Comparison of ENCODE assay signal across 5 fruit fly cellular contexts in the genomic region with DNA sequence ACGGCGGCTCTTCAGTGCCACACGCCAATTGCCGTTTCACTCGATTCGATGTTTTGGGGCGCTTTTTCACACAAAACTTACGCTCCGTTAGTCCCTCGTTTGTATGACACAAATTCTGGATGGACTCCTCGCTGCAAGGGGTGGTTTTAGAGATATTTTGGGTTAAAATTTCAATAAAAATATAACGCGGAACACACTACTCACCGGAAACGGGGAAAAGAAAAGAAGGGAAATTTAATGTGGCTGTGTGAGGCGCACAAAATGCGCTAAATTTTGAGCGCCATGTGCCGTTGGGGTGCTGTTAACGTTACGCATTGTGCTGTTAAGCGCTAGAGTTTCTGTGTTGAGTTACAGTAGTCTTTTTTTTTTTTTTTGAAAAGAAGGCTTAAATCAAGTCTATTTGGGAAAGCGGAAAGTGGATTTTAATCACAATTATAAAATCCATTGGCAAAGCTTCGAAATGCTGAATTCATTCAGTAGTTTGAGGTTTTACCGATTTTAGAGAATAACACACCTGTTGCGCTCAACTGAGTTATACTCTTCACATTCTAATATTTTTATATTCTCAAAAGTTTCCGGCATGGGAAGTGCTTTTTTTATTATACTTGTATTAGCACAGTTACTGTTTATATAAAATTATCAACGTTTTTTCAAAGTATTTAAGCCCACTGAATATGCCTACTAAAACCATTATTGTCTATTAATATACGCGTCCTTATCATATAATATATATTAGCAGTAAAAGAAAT.
A peak's percentile ranks its signal among the peaks of the same experiment; 100 is the strongest.
TF ChIP-seq lines count a peak whose summit lies in the region.

TSS of gene RpL9 (minus strand) at position 265 of the 749 bp plus-strand sequence.

- peak; percentile 47 for TF ChIP-seq CTCF in whole organism, embryonic (GFP tag; optimal IDR thresholded peaks at IDR 0.05; lab: Kevin White, UChicago)

TF ChIP-seq in whole organism, adult, 20 proteins besides CTCF, POLR2A, EP300 and RAD21 (continues in another document):
- TF ChIP-seq CG12768 (GFP tag; optimal IDR thresholded peaks at IDR 0.05; lab: Kevin White, UChicago), result peak; percentile 73
- TF ChIP-seq Crg-1 (GFP tag; optimal IDR thresholded peaks at IDR 0.05; lab: Kevin White, UChicago), result peak; percentile 43
- TF ChIP-seq toe (GFP tag; optimal IDR thresholded peaks at IDR 0.05; lab: Kevin White, UChicago), result peak; percentile 53
- peak; percentile 64 for TF ChIP-seq CG1620 (GFP tag; optimal IDR thresholded peaks at IDR 0.05; lab: Kevin White, UChicago)
- peak; percentile 85 for TF ChIP-seq bab1 (GFP tag; optimal IDR thresholded peaks at IDR 0.05; lab: Kevin White, UChicago)
- peak; percentile 81 for TF ChIP-seq CG11617 (GFP tag; optimal IDR thresholded peaks at IDR 0.05; lab: Kevin White, UChicago)
- TF ChIP-seq cic (GFP tag; optimal IDR thresholded peaks at IDR 0.05; lab: Kevin White, UChicago), result no peak
- TF ChIP-seq Mnt (GFP tag; optimal IDR thresholded peaks at IDR 0.05; lab: Kevin White, UChicago), result peak; percentile 87
- TF ChIP-seq CG14711 (tag; optimal IDR thresholded peaks at IDR 0.05; lab: Kevin White, UChicago), result peak; percentile 52
- TF ChIP-seq CG7101 (tag; optimal IDR thresholded peaks at IDR 0.05; lab: Kevin White, UChicago), result peak; percentile 79
- TF ChIP-seq CG33017 (tag; optimal IDR thresholded peaks at IDR 0.05; lab: Kevin White, UChicago), result peak; percentile 78
- TF ChIP-seq ovo (GFP tag; optimal IDR thresholded peaks at IDR 0.05; lab: Kevin White, UChicago), result peak; percentile 45
- TF ChIP-seq tj (GFP tag; optimal IDR thresholded peaks at IDR 0.05; lab: Kevin White, UChicago), result peak; percentile 52
- peak; percentile 49 for TF ChIP-seq Hr96 (GFP tag; optimal IDR thresholded peaks at IDR 0.05; lab: Kevin White, UChicago)
- peak; percentile 53 for TF ChIP-seq pad (GFP tag; optimal IDR thresholded peaks at IDR 0.05; lab: Kevin White, UChicago)
- peak; percentile 72 for TF ChIP-seq CG7045 (GFP tag; optimal IDR thresholded peaks at IDR 0.05; lab: Kevin White, UChicago)

TF ChIP-seq in whole organism, embryonic, 481 proteins besides CTCF, POLR2A, EP300 and RAD21 (continues in another document):
- TF ChIP-seq Ptx1 (GFP tag; IDR thresholded peaks at IDR 0.05; lab: Robert Waterston, UW) (no peak), ranshi (GFP tag; IDR thresholded peaks at IDR 0.05; lab: Robert Waterston, UW) (no peak; the same call in 1 of the 2 replicates), CG6175 (GFP tag; IDR thresholded peaks at IDR 0.05; lab: Robert Waterston, UW) (no peak), CG17568 (GFP tag; optimal IDR thresholded peaks at IDR 0.05; lab: Kevin White, UChicago) (peak; percentile 93), Scr (GFP tag; IDR thresholded peaks at IDR 0.05; lab: Robert Waterston, UW; ENCODE audit: partially characterized antibody) (no peak), Ravus (GFP tag; IDR thresholded peaks at IDR 0.05; lab: Robert Waterston, UW) (no peak), Hr3 (GFP tag; optimal IDR thresholded peaks at IDR 0.05; lab: Kevin White, UChicago) (no peak), CG13123 (GFP tag; optimal IDR thresholded peaks at IDR 0.05; lab: Kevin White, UChicago) (no peak), CG18764 (GFP tag; optimal IDR thresholded peaks at IDR 0.05; lab: Kevin White, UChicago) (peak; percentile 34), CG12236 (GFP tag; optimal IDR thresholded peaks at IDR 0.05; lab: Kevin White, UChicago) (peak; percentile 37), TFAM (GFP tag; optimal IDR thresholded peaks at IDR 0.05; lab: Kevin White, UChicago) (no peak), CG17912 (GFP tag; optimal IDR thresholded peaks at IDR 0.05; lab: Kevin White, UChicago) (peak; percentile 91), sens-2 (GFP tag; IDR thresholded peaks at IDR 0.05; lab: Robert Waterston, UW) (peak; percentile 84), CG11560 (tag; IDR thresholded peaks at IDR 0.05; lab: Robert Waterston, UW) (no peak), Hr78 (GFP tag; optimal IDR thresholded peaks at IDR 0.05; lab: Kevin White, UChicago) (no peak), CG14014 (GFP tag; IDR thresholded peaks at IDR 0.05; lab: Robert Waterston, UW) (peak; percentile 72; the same call in 1 of the 2 replicates), sens (GFP tag; lab: Kevin White, UChicago) (peak; percentile 93)

TF ChIP-seq in whole organism, prepupa, 60 proteins besides CTCF, POLR2A, EP300 and RAD21 (continues in another document):
- no peak for TF ChIP-seq CG32006 (GFP tag; optimal IDR thresholded peaks at IDR 0.05; lab: Kevin White, UChicago)
- TF ChIP-seq fkh (GFP tag; optimal IDR thresholded peaks at IDR 0.05; lab: Kevin White, UChicago), result no peak
- no peak for TF ChIP-seq achi (GFP tag; optimal IDR thresholded peaks at IDR 0.05; lab: Kevin White, UChicago)
- TF ChIP-seq Gug (GFP tag; IDR thresholded peaks at IDR 0.05; lab: Robert Waterston, UW), result no peak
- no peak for TF ChIP-seq Ets21C (GFP tag; optimal IDR thresholded peaks at IDR 0.05; lab: Kevin White, UChicago)
- no peak for TF ChIP-seq CG1621 (tag; optimal IDR thresholded peaks at IDR 0.05; lab: Kevin White, UChicago)
- no peak for TF ChIP-seq Eip75B (GFP tag; optimal IDR thresholded peaks at IDR 0.05; lab: Kevin White, UChicago)
- peak; percentile 54 for TF ChIP-seq CG6792 (GFP tag; optimal IDR thresholded peaks at IDR 0.05; lab: Kevin White, UChicago)
- peak; percentile 34 for TF ChIP-seq CG31627 (GFP tag; optimal IDR thresholded peaks at IDR 0.05; lab: Kevin White, UChicago)
- no peak for TF ChIP-seq Ets96B (tag; optimal IDR thresholded peaks at IDR 0.05; lab: Kevin White, UChicago)
- TF ChIP-seq Hr39 (GFP tag; optimal IDR thresholded peaks at IDR 0.05; lab: Kevin White, UChicago), result no peak
- peak; percentile 71 for TF ChIP-seq lz (GFP tag; optimal IDR thresholded peaks at IDR 0.05; lab: Kevin White, UChicago)
- no peak for TF ChIP-seq CG6276 (GFP tag; optimal IDR thresholded peaks at IDR 0.05; lab: Kevin White, UChicago)
- no peak for TF ChIP-seq salr (GFP tag; optimal IDR thresholded peaks at IDR 0.05; lab: Kevin White, UChicago)
- no peak for TF ChIP-seq pdm3 (GFP tag; optimal IDR thresholded peaks at IDR 0.05; lab: Kevin White, UChicago)
- no peak for TF ChIP-seq Hr4 (GFP tag; optimal IDR thresholded peaks at IDR 0.05; lab: Kevin White, UChicago)
- no peak for TF ChIP-seq CG9139 (GFP tag; optimal IDR thresholded peaks at IDR 0.05; lab: Kevin White, UChicago)
- no peak for TF ChIP-seq dac (GFP tag; optimal IDR thresholded peaks at IDR 0.05; lab: Kevin White, UChicago)

TF ChIP-seq in whole organism, pupa, 21 proteins besides CTCF, POLR2A, EP300 and RAD21:
- no peak for TF ChIP-seq CG15710 (tag; optimal IDR thresholded peaks at IDR 0.05; lab: Kevin White, UChicago)
- TF ChIP-seq rn (GFP tag; IDR thresholded peaks at IDR 0.05; lab: Robert Waterston, UW), result no peak
- no peak for TF ChIP-seq CG34367 (tag; optimal IDR thresholded peaks at IDR 0.05; lab: Kevin White, UChicago)
- TF ChIP-seq CG4496 (GFP tag; IDR thresholded peaks at IDR 0.05; lab: Robert Waterston, UW), result no peak
- TF ChIP-seq gl (tag; optimal IDR thresholded peaks at IDR 0.05; lab: Kevin White, UChicago), result peak; percentile 51
- TF ChIP-seq CG10348 (GFP tag; IDR thresholded peaks at IDR 0.05; lab: Robert Waterston, UW), result no peak
- peak; percentile 83 for TF ChIP-seq Snoo (tag; optimal IDR thresholded peaks at IDR 0.05; lab: Kevin White, UChicago)
- TF ChIP-seq CG17806 (tag; optimal IDR thresholded peaks at IDR 0.05; lab: Kevin White, UChicago), result peak; percentile 30

TF ChIP-seq in whole organism, wandering third instar larva, 38 proteins besides CTCF, POLR2A, EP300 and RAD21:
- TF ChIP-seq ey (GFP tag; optimal IDR thresholded peaks at IDR 0.05; lab: Kevin White, UChicago) (peak; percentile 4), Myc (optimal IDR thresholded peaks at IDR 0.05; lab: Kevin White, UChicago) (peak; percentile 59), dl (GFP tag; optimal IDR thresholded peaks at IDR 0.05; lab: Kevin White, UChicago; ENCODE audit: insufficient read depth in 1 of 2, partially characterized antibody in 2 of 2) (no peak), sv (GFP tag; optimal IDR thresholded peaks at IDR 0.05; lab: Kevin White, UChicago) (no peak), dmrt93B (GFP tag; optimal IDR thresholded peaks at IDR 0.05; lab: Kevin White, UChicago) (peak; percentile 60), psq (GFP tag; optimal IDR thresholded peaks at IDR 0.05; lab: Kevin White, UChicago) (peak; percentile 32), OdsH (GFP tag; optimal IDR thresholded peaks at IDR 0.05; lab: Kevin White, UChicago) (peak; percentile 46), Hnf4 (GFP tag; optimal IDR thresholded peaks at IDR 0.05; lab: Kevin White, UChicago) (peak; percentile 22), CG9705 (GFP tag; optimal IDR thresholded peaks at IDR 0.05; lab: Kevin White, UChicago) (peak; percentile 52), lola (GFP tag; optimal IDR thresholded peaks at IDR 0.05; lab: Kevin White, UChicago) (no peak), Sp1 (GFP tag; optimal IDR thresholded peaks at IDR 0.05; lab: Kevin White, UChicago) (peak; percentile 80), CrebA (GFP tag; optimal IDR thresholded peaks at IDR 0.05; lab: Kevin White, UChicago; ENCODE audit: borderline replicate concordance) (no peak), br (GFP tag; optimal IDR thresholded peaks at IDR 0.05; lab: Kevin White, UChicago) (peak; percentile 61), Hr83 (GFP tag; optimal IDR thresholded peaks at IDR 0.05; lab: Kevin White, UChicago; ENCODE audit: poor library complexity, severe bottlenecking) (peak; percentile 87), Jra (GFP tag; optimal IDR thresholded peaks at IDR 0.05; lab: Kevin White, UChicago) (peak; percentile 19), h (GFP tag; optimal IDR thresholded peaks at IDR 0.05; lab: Kevin White, UChicago) (peak; percentile 62)
